Fruit fly (Drosophila melanogaster) whole organism, embryonic: Measurements from ENCODE around the gene CG5262.

ENCODE experiments used
- Blimp-1 ChIP-seq: fragments of 200-800 bp; sonication (Bioruptor generic); optimal IDR thresholded peaks from 3 replicates; lab custom pipeline; 2018; ENCODE audit warnings: missing biosample characterization, missing genetic modification characterization, mild to moderate bottlenecking, moderate library complexity, missing genetic modification reagents
- CG10209 ChIP-seq: fragments of 200-800 bp; sonication (Bioruptor generic); optimal IDR thresholded peaks from 3 replicates; lab custom pipeline; 2017; ENCODE audit warnings: missing biosample characterization, mild to moderate bottlenecking, missing genetic modification characterization, missing genetic modification reagents
- CG10267 ChIP-seq: fragments of 200-800 bp; sonication (Bioruptor generic); optimal IDR thresholded peaks from 2 replicates; lab custom pipeline; 2018; ENCODE audit warnings: missing biosample characterization, mild to moderate bottlenecking, missing genetic modification characterization, moderate library complexity
- CG12391 ChIP-seq: fragments of 200-800 bp; sonication (Bioruptor generic); optimal IDR thresholded peaks from 3 replicates; lab custom pipeline; 2018; ENCODE audit warnings: missing biosample characterization, mild to moderate bottlenecking, missing genetic modification characterization, moderate library complexity
- CG12659 ChIP-seq: fragments of 200-800 bp; sonication (Bioruptor generic); optimal IDR thresholded peaks from 3 replicates; lab custom pipeline; 2017; ENCODE audit warnings: mild to moderate bottlenecking, missing biosample characterization, missing genetic modification reagents, missing genetic modification characterization
- CG12769 ChIP-seq: fragments of 200-800 bp; sonication (Bioruptor generic); optimal IDR thresholded peaks from 2 replicates; lab custom pipeline; 2019; ENCODE audit warnings: missing biosample characterization, mild to moderate bottlenecking, missing genetic modification characterization, moderate library complexity
- CG13624 ChIP-seq: fragments of 200-800 bp; sonication (Bioruptor generic); optimal IDR thresholded peaks from 2 replicates; lab custom pipeline; 2016; ENCODE audit warnings: missing biosample characterization, missing genetic modification characterization
- CG15696 ChIP-seq: fragments of 200-800 bp; sonication (Bioruptor generic); optimal IDR thresholded peaks from 2 replicates; lab custom pipeline; 2019; ENCODE audit warnings: missing biosample characterization, mild to moderate bottlenecking, missing genetic modification characterization, moderate library complexity
- CG17186 ChIP-seq: fragments of 200-800 bp; sonication (Bioruptor generic); optimal IDR thresholded peaks from 3 replicates; lab custom pipeline; 2017; ENCODE audit warnings: missing biosample characterization, missing genetic modification reagents, missing genetic modification characterization
- CG18011 ChIP-seq: fragments of 200-800 bp; sonication (Bioruptor generic); optimal IDR thresholded peaks from 2 replicates; lab custom pipeline; 2017; ENCODE audit warnings: missing biosample characterization, missing genetic modification characterization, mild to moderate bottlenecking, moderate library complexity, missing genotype
- CG2199 ChIP-seq: fragments of 200-800 bp; sonication (Bioruptor generic); IDR thresholded peaks from 3 replicates; pipeline ENCODE4 v1.3.6; 2022; ENCODE audit warnings: missing biosample characterization, missing genetic modification characterization
- CG30020 ChIP-seq: fragments of 200-800 bp; optimal IDR thresholded peaks from 2 replicates; lab custom pipeline; 2019; ENCODE audit warnings: missing biosample characterization, mild to moderate bottlenecking, missing genetic modification characterization, moderate library complexity
- CG30403 ChIP-seq: fragments of 200-800 bp; sonication (Bioruptor generic); optimal IDR thresholded peaks from 3 replicates; lab custom pipeline; 2016; ENCODE audit warnings: missing biosample characterization, missing genetic modification characterization
- CG4424 ChIP-seq: fragments of 200-800 bp; sonication (Bioruptor generic); optimal IDR thresholded peaks from 3 replicates; lab custom pipeline; 2016; ENCODE audit warnings: missing biosample characterization, missing genetic modification characterization
- CG4820 ChIP-seq: fragments of 200-800 bp; sonication (Bioruptor generic); optimal IDR thresholded peaks from 3 replicates; lab custom pipeline; 2016; ENCODE audit warnings: missing biosample characterization, missing genetic modification characterization
- CG5180 ChIP-seq: fragments of 200-800 bp; sonication (Bioruptor generic); optimal IDR thresholded peaks from 3 replicates; lab custom pipeline; 2017; ENCODE audit warnings: missing biosample characterization, missing genetic modification characterization, mild to moderate bottlenecking, moderate library complexity, missing genetic modification reagents
- CG8089 ChIP-seq: fragments of 200-800 bp; sonication (Bioruptor generic); optimal IDR thresholded peaks from 3 replicates; lab custom pipeline; 2016; ENCODE audit warnings: missing biosample characterization, missing genetic modification characterization
- CG8765 ChIP-seq: fragments of 200-800 bp; sonication (Bioruptor generic); IDR thresholded peaks from 2 replicates; pipeline ENCODE4 v1.3.6; 2022; ENCODE audit warnings: missing biosample characterization, missing genetic modification characterization
- Chrac-16 ChIP-seq: fragments of 200-800 bp; sonication (Bioruptor generic); optimal IDR thresholded peaks from 3 replicates; lab custom pipeline; 2016; ENCODE audit warnings: missing biosample characterization, missing genetic modification characterization
- Dek ChIP-seq: fragments of 200-800 bp; sonication (Bioruptor generic); optimal IDR thresholded peaks from 3 replicates; lab custom pipeline; 2019; ENCODE audit warnings: missing biosample characterization, mild to moderate bottlenecking, missing genetic modification characterization, moderate library complexity
- Dip3 ChIP-seq: fragments of 200-800 bp; sonication (Bioruptor generic); optimal IDR thresholded peaks from 3 replicates; lab custom pipeline; 2016; ENCODE audit warnings: missing biosample characterization, missing genetic modification characterization
- Dp ChIP-seq: fragments of 200-800 bp; sonication (Bioruptor generic); optimal IDR thresholded peaks from 2 replicates; lab custom pipeline; 2018; ENCODE audit warnings: missing biosample characterization, mild to moderate bottlenecking, missing genetic modification characterization, moderate library complexity
- HmgD ChIP-seq: fragments of 200-800 bp; sonication (Bioruptor generic); optimal IDR thresholded peaks from 3 replicates; lab custom pipeline; 2016; ENCODE audit warnings: missing biosample characterization, missing genetic modification characterization
- Hr51 ChIP-seq, 2 experiments: fragments of 200-800 bp; sonication (Bioruptor generic); optimal IDR thresholded peaks; 2 replicates in 1 of 2; 3 replicates in 1 of 2; lab custom pipeline; 2016 to 2018; ENCODE audit warnings: missing biosample characterization in 2 of 2, missing genetic modification characterization in 2 of 2, mild to moderate bottlenecking in 1 of 2, moderate library complexity in 1 of 2
- Lim3 ChIP-seq: fragments of 200-800 bp; sonication (Bioruptor generic); IDR thresholded peaks from 2 replicates; pipeline ENCODE4 v1.3.6; 2022; ENCODE audit warnings: missing biosample characterization, missing genetic modification characterization
- Meics ChIP-seq: fragments of 200-800 bp; sonication (Bioruptor generic); optimal IDR thresholded peaks from 2 replicates; lab custom pipeline; 2017; ENCODE audit warnings: missing biosample characterization, mild to moderate bottlenecking, missing genetic modification characterization
- Oaz ChIP-seq: fragments of 200-800 bp; sonication (Bioruptor generic); IDR thresholded peaks from 2 replicates; pipeline ENCODE4 v1.3.6; 2022; ENCODE audit warnings: missing biosample characterization, missing genetic modification characterization
- PHDP ChIP-seq: fragments of 200-800 bp; sonication (Bioruptor generic); optimal IDR thresholded peaks from 3 replicates; lab custom pipeline; 2018; ENCODE audit warnings: missing biosample characterization, mild to moderate bottlenecking, missing genetic modification characterization, moderate library complexity
- Poxn ChIP-seq: fragments of 200-800 bp; sonication (Bioruptor generic); IDR thresholded peaks from 2 replicates; pipeline ENCODE4 v1.3.6; 2022; ENCODE audit warnings: missing biosample characterization, missing genetic modification characterization
- Ravus ChIP-seq: fragments of 200-800 bp; sonication (Bioruptor generic); IDR thresholded peaks from 2 replicates; pipeline ENCODE4 v1.3.6; 2022; ENCODE audit warnings: missing biosample characterization, missing genetic modification characterization
- ac ChIP-seq: fragments of 200-800 bp; sonication (Bioruptor generic); optimal IDR thresholded peaks from 3 replicates; lab custom pipeline; 2017; ENCODE audit warnings: missing biosample characterization, mild to moderate bottlenecking, missing genetic modification characterization
- aop ChIP-seq: fragments of 200-800 bp; sonication (Bioruptor generic); IDR thresholded peaks from 2 replicates; pipeline ENCODE4 v1.3.6; 2022; ENCODE audit warnings: missing biosample characterization, missing genetic modification characterization
- ara ChIP-seq: fragments of 200-800 bp; sonication (Bioruptor generic); IDR thresholded peaks from 2 replicates; pipeline ENCODE4 v1.3.6; 2022; ENCODE audit warnings: missing biosample characterization, missing genetic modification characterization
- bbx ChIP-seq: fragments of 200-800 bp; sonication (Bioruptor generic); IDR thresholded peaks from 2 replicates; pipeline ENCODE4 v1.3.6; 2022; ENCODE audit warnings: missing biosample characterization, missing genetic modification characterization; ENCODE audit not compliant: partially characterized antibody
- disco-r ChIP-seq: fragments of 200-800 bp; sonication (Bioruptor generic); optimal IDR thresholded peaks from 2 replicates; lab custom pipeline; 2016; ENCODE audit warnings: missing biosample characterization, missing genetic modification characterization
- dmrt11E ChIP-seq: fragments of 200-800 bp; sonication (Bioruptor generic); optimal IDR thresholded peaks from 3 replicates; lab custom pipeline; 2018; ENCODE audit warnings: missing biosample characterization, mild to moderate bottlenecking, missing genetic modification characterization, moderate library complexity
- esg ChIP-seq: fragments of 200-800 bp; sonication (Bioruptor generic); conservative IDR thresholded peaks from 2 replicates; pipeline ENCODE4 v1.3.6; 2022; ENCODE audit warnings: missing biosample characterization, missing genetic modification characterization
- exex ChIP-seq: fragments of 200-800 bp; sonication (Bioruptor generic); optimal IDR thresholded peaks from 4 replicates; lab custom pipeline; 2018; ENCODE audit warnings: missing biosample characterization, mild to moderate bottlenecking, missing genetic modification characterization, moderate library complexity
- fd64A ChIP-seq: fragments of 200-800 bp; sonication (Bioruptor generic); optimal IDR thresholded peaks from 3 replicates; lab custom pipeline; 2018; ENCODE audit warnings: missing biosample characterization, mild to moderate bottlenecking, missing genetic modification characterization
- fd96Cb ChIP-seq: fragments of 200-800 bp; sonication (Bioruptor generic); optimal IDR thresholded peaks from 2 replicates; lab custom pipeline; 2018; ENCODE audit warnings: missing biosample characterization, mild to moderate bottlenecking, missing genetic modification characterization, moderate library complexity
- lbe ChIP-seq: fragments of 200-800 bp; sonication (Bioruptor generic); optimal IDR thresholded peaks from 2 replicates; lab custom pipeline; 2016; ENCODE audit warnings: missing biosample characterization, mild to moderate bottlenecking, missing genetic modification characterization
- mam ChIP-seq: fragments of 200-800 bp; sonication (Bioruptor generic); optimal IDR thresholded peaks from 3 replicates; lab custom pipeline; 2016; ENCODE audit warnings: missing biosample characterization, missing genetic modification characterization
- pros ChIP-seq: fragments of 200-800 bp; sonication (Bioruptor generic); optimal IDR thresholded peaks from 3 replicates; lab custom pipeline; 2019; ENCODE audit warnings: missing biosample characterization, mild to moderate bottlenecking, missing genetic modification characterization, moderate library complexity
- psq ChIP-seq: fragments of 200-800 bp; sonication (Bioruptor generic); optimal IDR thresholded peaks from 2 replicates; lab custom pipeline; 2017; ENCODE audit warnings: missing biosample characterization, missing genetic modification characterization
- scrt ChIP-seq: fragments of 200-800 bp; sonication (Bioruptor generic); optimal IDR thresholded peaks from 2 replicates; lab custom pipeline; 2018; ENCODE audit warnings: missing biosample characterization, mild to moderate bottlenecking, missing genetic modification characterization, moderate library complexity
- sim ChIP-seq: fragments of 200-800 bp; sonication (Bioruptor generic); IDR thresholded peaks from 2 replicates; pipeline ENCODE4 v1.3.6; 2022; ENCODE audit warnings: missing biosample characterization, missing genetic modification characterization
- slp2 ChIP-seq: fragments of 200-800 bp; sonication (Bioruptor generic); optimal IDR thresholded peaks from 2 replicates; lab custom pipeline; 2016; ENCODE audit warnings: missing biosample characterization, missing genetic modification characterization
- sna ChIP-seq: fragments of 200-800 bp; sonication (Bioruptor generic); IDR thresholded peaks from 2 replicates; pipeline ENCODE4 v1.3.6; 2022; ENCODE audit warnings: missing biosample characterization, missing genetic modification characterization; ENCODE audit not compliant: partially characterized antibody

The CG5262 gene

DNA sequence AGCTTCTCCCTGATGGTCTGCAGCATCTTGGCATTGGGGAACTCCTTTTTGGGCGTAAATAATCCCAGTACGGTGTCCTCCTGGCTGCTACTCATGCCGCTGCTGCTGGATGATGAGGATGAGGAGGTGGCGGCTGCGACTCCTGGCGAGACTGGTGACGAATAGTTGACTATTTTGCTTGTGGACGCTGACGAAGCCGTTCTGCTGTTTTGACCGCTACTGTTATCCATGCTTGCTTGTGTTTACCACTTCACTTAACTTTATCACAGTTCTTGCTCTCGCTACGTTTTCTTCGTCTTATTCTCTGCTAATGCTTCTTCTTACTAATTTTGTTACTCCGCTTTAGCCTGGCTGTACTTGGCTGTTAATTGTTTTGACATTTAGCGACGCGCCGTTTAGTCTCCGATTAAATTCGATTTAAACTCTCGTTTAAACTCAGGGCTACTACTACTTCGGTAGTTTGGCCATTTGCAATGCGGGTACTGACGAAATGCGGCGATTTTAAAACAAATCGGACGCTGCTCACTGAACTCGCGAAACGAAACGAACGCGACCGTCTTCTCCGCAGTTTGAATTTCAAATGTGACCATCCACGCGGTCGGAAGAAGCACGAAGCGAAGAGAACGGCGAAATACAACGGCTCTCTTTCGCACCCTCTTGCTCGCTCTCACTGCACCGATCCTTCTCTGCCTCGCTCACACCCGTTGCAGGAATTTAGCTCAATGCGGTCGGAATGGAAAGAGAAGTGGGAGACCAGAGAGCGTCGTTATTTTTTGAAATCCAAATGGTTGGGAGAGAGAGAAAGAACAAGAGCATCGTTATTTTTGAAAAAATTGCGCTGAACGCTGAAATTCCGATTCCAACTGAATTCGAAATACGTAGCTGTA is 29.0 kb downstream of the CG5262 start, which contains the start of gene trbl (continued):
- peak; percentile 49 for TF ChIP-seq ara (GFP tag; lab: Robert Waterston, UW)
- peak; percentile 10 for TF ChIP-seq lbe (GFP tag; lab: Kevin White, UChicago)
- peak; percentile 40 for TF ChIP-seq CG12769 (tag; lab: Kevin White, UChicago)
- peak; percentile 53 for TF ChIP-seq CG10267 (tag; lab: Kevin White, UChicago)
- no peak for TF ChIP-seq CG12391 (tag; lab: Kevin White, UChicago)
- no peak for TF ChIP-seq Blimp-1
- peak in 1 of 2 experiments; percentile 25 for TF ChIP-seq Hr51 (GFP tag; optimal IDR thresholded peaks at IDR 0.05; lab: Kevin White, UChicago)
- peak; percentile 58 for TF ChIP-seq HmgD (GFP tag; lab: Kevin White, UChicago)
- peak; percentile 96 for TF ChIP-seq bbx (GFP tag; lab: Robert Waterston, UW)
- TF ChIP-seq CG10209 (GFP tag; lab: Kevin White, UChicago), result no peak
- TF ChIP-seq sim, result no peak
- TF ChIP-seq Chrac-16 (GFP tag; lab: Kevin White, UChicago), result no peak
- TF ChIP-seq aop (GFP tag; lab: Robert Waterston, UW), result no peak
- no peak for TF ChIP-seq fd96Cb (tag; lab: Kevin White, UChicago)
- peak; percentile 20 for TF ChIP-seq CG30020 (tag; lab: Kevin White, UChicago)
- TF ChIP-seq psq (GFP tag; lab: Kevin White, UChicago), result peak; percentile 83
- peak; percentile 18 for TF ChIP-seq CG4424
- TF ChIP-seq sna (GFP tag; lab: Robert Waterston, UW), result 0 out of 2 replicates have a peak, but pooled peaks have one; percentile 55
- no peak for TF ChIP-seq CG17186
- TF ChIP-seq dmrt11E (tag; lab: Kevin White, UChicago), result no peak
- TF ChIP-seq Poxn, result no peak
- TF ChIP-seq PHDP (tag; lab: Kevin White, UChicago), result peak; percentile 27
- peak; percentile 77 for TF ChIP-seq exex (tag; lab: Kevin White, UChicago)
- peak; percentile 6 for TF ChIP-seq scrt (GFP tag; lab: Kevin White, UChicago)
- no peak for TF ChIP-seq CG4820 (GFP tag; lab: Kevin White, UChicago)
- TF ChIP-seq ac (GFP tag; lab: Kevin White, UChicago), result peak; percentile 11
- no peak for TF ChIP-seq esg (GFP tag; lab: Robert Waterston, UW)
- TF ChIP-seq CG12659 (GFP tag; lab: Kevin White, UChicago), result peak; percentile 22
- peak; percentile 20 for TF ChIP-seq CG18011 (GFP tag; lab: Kevin White, UChicago)
- TF ChIP-seq slp2 (GFP tag; lab: Kevin White, UChicago), result no peak
- peak; percentile 55 for TF ChIP-seq Dp (GFP tag; lab: Kevin White, UChicago)
- TF ChIP-seq CG13624 (GFP tag; lab: Kevin White, UChicago), result peak; percentile 69
- no peak for TF ChIP-seq Lim3 (GFP tag; lab: Robert Waterston, UW)
- no peak for TF ChIP-seq CG8765 (GFP tag; lab: Robert Waterston, UW)
- no peak for TF ChIP-seq CG30403
- TF ChIP-seq Oaz, result no peak
- TF ChIP-seq CG5180 (GFP tag; lab: Kevin White, UChicago), result no peak
- TF ChIP-seq Dip3, result no peak
- TF ChIP-seq mam (GFP tag; lab: Kevin White, UChicago), result no peak
- TF ChIP-seq fd64A (GFP tag; lab: Kevin White, UChicago), result no peak
- no peak for TF ChIP-seq Ravus
- peak; percentile 19 for TF ChIP-seq Meics (GFP tag; lab: Kevin White, UChicago)
- TF ChIP-seq Dek (tag; lab: Kevin White, UChicago), result no peak
- TF ChIP-seq disco-r, result no peak
- peak; percentile 84 for TF ChIP-seq pros
- no peak for TF ChIP-seq CG15696 (tag; lab: Kevin White, UChicago)
- TF ChIP-seq CG2199 (GFP tag; lab: Robert Waterston, UW), result peak; percentile 79; the same call in 1 of the 3 replicates
- TF ChIP-seq CG8089 (GFP tag; lab: Kevin White, UChicago), result no peak
